Fruit fly (Drosophila melanogaster) whole organism, embryonic: ENCODE data around the gene CG31174.

Experiments used
- Asciz ChIP-seq: fragments of 200-800 bp; sonication (Bioruptor generic); optimal IDR thresholded peaks from 2 replicates; lab custom pipeline; 2017; ENCODE audit warnings: missing biosample characterization, mild to moderate bottlenecking, missing genetic modification characterization, missing genetic modification reagents
- Awh ChIP-seq: fragments of 200-800 bp; sonication (Bioruptor generic); IDR thresholded peaks from 2 replicates; pipeline ENCODE4, ENCODE4 v1.3.6; 2022; ENCODE audit warnings: missing biosample characterization, missing genetic modification characterization
- BtbVII ChIP-seq: fragments of 200-800 bp; sonication (Bioruptor generic); optimal IDR thresholded peaks from 3 replicates; lab custom pipeline; 2017; ENCODE audit warnings: missing biosample characterization, mild to moderate bottlenecking, missing genetic modification characterization
- Bteb2 ChIP-seq: fragments of 200-800 bp; sonication (Bioruptor generic); optimal IDR thresholded peaks from 2 replicates; lab custom pipeline; 2016; ENCODE audit warnings: missing biosample characterization, missing genetic modification characterization
- CG12104 ChIP-seq: fragments of 200-800 bp; sonication (Bioruptor generic); optimal IDR thresholded peaks from 3 replicates; lab custom pipeline; 2016; ENCODE audit warnings: missing biosample characterization, missing genetic modification characterization
- CG12769 ChIP-seq: fragments of 200-800 bp; sonication (Bioruptor generic); optimal IDR thresholded peaks from 2 replicates; lab custom pipeline; 2019; ENCODE audit warnings: missing biosample characterization, mild to moderate bottlenecking, missing genetic modification characterization, moderate library complexity
- CG16813 ChIP-seq: fragments of 200-800 bp; sonication (Bioruptor generic); IDR thresholded peaks from 3 replicates; pipeline ENCODE4 v1.3.6; 2022; ENCODE audit warnings: missing biosample characterization, missing genetic modification characterization; ENCODE audit not compliant: partially characterized antibody
- CG17328 ChIP-seq: fragments of 200-800 bp; sonication (Bioruptor generic); IDR thresholded peaks from 2 replicates; pipeline ENCODE4 v1.3.6; 2022; ENCODE audit warnings: missing biosample characterization, missing genetic modification characterization
- CG1832 ChIP-seq: fragments of 200-800 bp; sonication (Bioruptor generic); optimal IDR thresholded peaks from 2 replicates; lab custom pipeline; 2017; ENCODE audit warnings: missing biosample characterization, mild to moderate bottlenecking, missing genetic modification characterization, inconsistent platforms
- CG2129 ChIP-seq: fragments of 200-800 bp; sonication (Bioruptor generic); IDR thresholded peaks from 2 replicates; pipeline ENCODE4 v1.3.6; 2022; ENCODE audit warnings: missing biosample characterization, missing genetic modification characterization; ENCODE audit not compliant: partially characterized antibody
- CG3163 ChIP-seq: fragments of 200-800 bp; sonication (Bioruptor generic); optimal IDR thresholded peaks from 3 replicates; lab custom pipeline; 2016; ENCODE audit warnings: missing biosample characterization, missing genetic modification characterization
- CG33213 ChIP-seq: fragments of 200-800 bp; sonication (Bioruptor generic); optimal IDR thresholded peaks from 3 replicates; lab custom pipeline; 2016; ENCODE audit warnings: missing biosample characterization, missing genetic modification characterization
- CG34422 ChIP-seq: fragments of 200-800 bp; sonication (Bioruptor generic); IDR thresholded peaks from 3 replicates; pipeline ENCODE4 v1.3.6; 2022; ENCODE audit warnings: missing biosample characterization, missing genetic modification characterization
- CG3995 ChIP-seq: fragments of 200-800 bp; sonication (Bioruptor generic); optimal IDR thresholded peaks from 3 replicates; lab custom pipeline; 2016; ENCODE audit warnings: missing biosample characterization, missing genetic modification characterization
- CG4328 ChIP-seq: fragments of 200-800 bp; sonication (Bioruptor generic); optimal IDR thresholded peaks from 3 replicates; lab custom pipeline; 2017; ENCODE audit warnings: missing biosample characterization, missing genetic modification reagents, missing genetic modification characterization
- CG6654 ChIP-seq: fragments of 200-800 bp; sonication (Bioruptor generic); optimal IDR thresholded peaks from 2 replicates; lab custom pipeline; 2017; ENCODE audit warnings: missing biosample characterization, mild to moderate bottlenecking, missing genetic modification characterization
- CG8281 ChIP-seq: fragments of 200-800 bp; sonication (Bioruptor generic); optimal IDR thresholded peaks from 2 replicates; lab custom pipeline; 2018; ENCODE audit warnings: missing biosample characterization, mild to moderate bottlenecking, missing genetic modification characterization, moderate library complexity
- CG9609 ChIP-seq: fragments of 200-800 bp; sonication (Bioruptor generic); optimal IDR thresholded peaks from 3 replicates; lab custom pipeline; 2016; ENCODE audit warnings: missing biosample characterization, missing genetic modification characterization
- CG9876 ChIP-seq: fragments of 200-800 bp; sonication (Bioruptor generic); optimal IDR thresholded peaks from 2 replicates; lab custom pipeline; 2016; ENCODE audit warnings: missing biosample characterization, missing genetic modification characterization
- Chrac-16 ChIP-seq: fragments of 200-800 bp; sonication (Bioruptor generic); optimal IDR thresholded peaks from 3 replicates; lab custom pipeline; 2016; ENCODE audit warnings: missing biosample characterization, missing genetic modification characterization
- Deaf1 ChIP-seq: fragments of 200-800 bp; optimal IDR thresholded peaks from 3 replicates; lab custom pipeline; 2019; ENCODE audit warnings: missing biosample characterization, mild to moderate bottlenecking, missing genetic modification characterization, moderate library complexity
- Dfd ChIP-seq, 2 experiments: fragments of >200 bp; optimal IDR thresholded peaks; 2 replicates each; lab custom pipeline; 2017; ENCODE audit warnings: missing biosample characterization in 2 of 2, missing genetic modification characterization in 2 of 2
- Dp ChIP-seq: fragments of 200-800 bp; sonication (Bioruptor generic); optimal IDR thresholded peaks from 2 replicates; lab custom pipeline; 2018; ENCODE audit warnings: missing biosample characterization, mild to moderate bottlenecking, missing genetic modification characterization, moderate library complexity
- E2f1 ChIP-seq: fragments of 200-800 bp; sonication (Bioruptor generic); IDR thresholded peaks from 2 replicates; pipeline ENCODE4 v1.3.6; 2022; ENCODE audit warnings: missing biosample characterization, missing genetic modification characterization
- E2f2 ChIP-seq: fragments of 200-800 bp; sonication (Bioruptor generic); IDR thresholded peaks from 2 replicates; pipeline ENCODE4 v1.3.6; 2022; ENCODE audit warnings: missing biosample characterization, missing genetic modification characterization
- Fer1 ChIP-seq: fragments of 200-800 bp; sonication (Bioruptor generic); optimal IDR thresholded peaks from 2 replicates; lab custom pipeline; 2017; ENCODE audit warnings: missing biosample characterization, mild to moderate bottlenecking, missing genetic modification characterization
- H15 ChIP-seq: fragments of 200-800 bp; sonication (Bioruptor generic); IDR thresholded peaks from 3 replicates; pipeline ENCODE4 v1.3.6; 2022; ENCODE audit warnings: missing biosample characterization, missing genetic modification characterization
- HmgD ChIP-seq: fragments of 200-800 bp; sonication (Bioruptor generic); optimal IDR thresholded peaks from 3 replicates; lab custom pipeline; 2016; ENCODE audit warnings: missing biosample characterization, missing genetic modification characterization
- Mad ChIP-seq: fragments of 200-800 bp; sonication (Bioruptor generic); optimal IDR thresholded peaks from 2 replicates; lab custom pipeline; 2016; ENCODE audit warnings: missing biosample characterization, missing genetic modification characterization
- Max ChIP-seq: fragments of 200-800 bp; sonication (Bioruptor generic); optimal IDR thresholded peaks from 2 replicates; lab custom pipeline; 2016; ENCODE audit warnings: missing biosample characterization, mild to moderate bottlenecking, missing genetic modification characterization
- NK7.1 ChIP-seq: fragments of 200-800 bp; sonication (Bioruptor generic); optimal IDR thresholded peaks from 3 replicates; lab custom pipeline; 2016; ENCODE audit warnings: missing biosample characterization, missing genetic modification characterization
- Nf-YA ChIP-seq: fragments of 200-800 bp; sonication (Bioruptor generic); IDR thresholded peaks from 2 replicates; pipeline ENCODE4 v1.3.6; 2022; ENCODE audit warnings: missing biosample characterization, missing genetic modification characterization
- Pdp1 ChIP-seq, 2 experiments: fragments of 200-800 bp; sonication (Bioruptor generic); optimal IDR thresholded peaks; 3 replicates each; lab custom pipeline; 2016; ENCODE audit warnings: missing biosample characterization in 2 of 2, missing genetic modification characterization in 2 of 2, mild to moderate bottlenecking in 1 of 2, moderate library complexity in 1 of 2
- Vsx1 ChIP-seq: fragments of 200-800 bp; sonication (Bioruptor generic); optimal IDR thresholded peaks from 2 replicates; lab custom pipeline; 2017; ENCODE audit warnings: missing biosample characterization, mild to moderate bottlenecking, missing genetic modification characterization, missing genetic modification reagents
- amos ChIP-seq: fragments of 200-800 bp; sonication (Bioruptor generic); IDR thresholded peaks from 2 replicates; pipeline ENCODE4 v1.3.6; 2022; ENCODE audit warnings: missing biosample characterization, missing genetic modification characterization; ENCODE audit not compliant: partially characterized antibody
- cg ChIP-seq: fragments of 200-800 bp; sonication (Bioruptor generic); optimal IDR thresholded peaks from 3 replicates; lab custom pipeline; 2019; ENCODE audit warnings: missing biosample characterization, mild to moderate bottlenecking, missing genetic modification characterization, moderate library complexity
- chif ChIP-seq, 2 experiments: fragments of 200-800 bp; sonication (Bioruptor generic); optimal IDR thresholded peaks; 3 replicates each; lab custom pipeline; 2016; ENCODE audit warnings: missing biosample characterization in 2 of 2, missing genetic modification characterization in 2 of 2
- crc ChIP-seq: fragments of 200-800 bp; sonication (Bioruptor generic); optimal IDR thresholded peaks from 2 replicates; lab custom pipeline; 2016; ENCODE audit warnings: missing biosample characterization, missing genetic modification characterization
- fru ChIP-seq: fragments of >200 bp; optimal IDR thresholded peaks from 2 replicates; lab custom pipeline; 2017
- her ChIP-seq: fragments of 200-800 bp; sonication (Bioruptor generic); optimal IDR thresholded peaks from 2 replicates; lab custom pipeline; 2016; ENCODE audit warnings: missing biosample characterization, missing genetic modification characterization
- hkb ChIP-seq, 2 experiments: fragments of 200-800 bp in 1 of 2; fragments of >200 bp in 1 of 2; sonication (Bioruptor generic) in 1 of 2; IDR thresholded peaks in 1 of 2; optimal IDR thresholded peaks in 1 of 2; 2 replicates each; pipeline versions ENCODE4 v1.3.6 to Lab custom; 2017 to 2022; ENCODE audit warnings: missing biosample characterization in 1 of 2, missing genetic modification characterization in 1 of 2
- inv ChIP-seq: fragments of 200-800 bp; sonication (Bioruptor generic); IDR thresholded peaks from 2 replicates; pipeline ENCODE4 v1.3.6; 2022; ENCODE audit warnings: missing biosample characterization, missing genetic modification characterization; ENCODE audit not compliant: partially characterized antibody
- lola ChIP-seq, 3 experiments: fragments of >200 bp in 2 of 3; fragments of 200-800 bp in 1 of 3; sonication (Bioruptor generic) in 1 of 3; optimal IDR thresholded peaks; 2 replicates each; lab custom pipeline; 2017 to 2019; ENCODE audit warnings: missing biosample characterization in 3 of 3, missing genetic modification characterization in 3 of 3, mild to moderate bottlenecking in 1 of 3, moderate library complexity in 1 of 3
- nom ChIP-seq: fragments of 200-800 bp; sonication (Bioruptor generic); optimal IDR thresholded peaks from 2 replicates; lab custom pipeline; 2017; ENCODE audit warnings: missing biosample characterization, missing genetic modification characterization, mild to moderate bottlenecking, moderate library complexity, missing genetic modification reagents
- repo ChIP-seq: fragments of 200-800 bp; sonication (Bioruptor generic); optimal IDR thresholded peaks from 2 replicates; lab custom pipeline; 2016; ENCODE audit warnings: missing biosample characterization, missing genetic modification characterization
- rib ChIP-seq: fragments of 200-800 bp; sonication (Bioruptor generic); IDR thresholded peaks from 2 replicates; pipeline ENCODE4 v1.3.6; 2022; ENCODE audit warnings: missing biosample characterization, missing genetic modification characterization
- tna ChIP-seq: fragments of 200-800 bp; sonication (Bioruptor generic); IDR thresholded peaks from 2 replicates; pipeline ENCODE4 v1.3.6; 2022; ENCODE audit warnings: missing biosample characterization, missing genetic modification characterization; ENCODE audit not compliant: partially characterized antibody
- tx ChIP-seq: fragments of 200-800 bp; sonication (Bioruptor generic); optimal IDR thresholded peaks from 2 replicates; lab custom pipeline; 2016; ENCODE audit warnings: missing biosample characterization, missing genetic modification characterization
- vfl ChIP-seq: fragments of 200-800 bp; sonication (Bioruptor generic); optimal IDR thresholded peaks from 2 replicates; lab custom pipeline; 2016; ENCODE audit warnings: missing biosample characterization, missing genetic modification characterization
- zen ChIP-seq: fragments of 200-800 bp; sonication (Bioruptor generic); optimal IDR thresholded peaks from 3 replicates; lab custom pipeline; 2018; ENCODE audit warnings: missing biosample characterization, mild to moderate bottlenecking, missing genetic modification characterization, moderate library complexity

Gene CG31174

DNA sequence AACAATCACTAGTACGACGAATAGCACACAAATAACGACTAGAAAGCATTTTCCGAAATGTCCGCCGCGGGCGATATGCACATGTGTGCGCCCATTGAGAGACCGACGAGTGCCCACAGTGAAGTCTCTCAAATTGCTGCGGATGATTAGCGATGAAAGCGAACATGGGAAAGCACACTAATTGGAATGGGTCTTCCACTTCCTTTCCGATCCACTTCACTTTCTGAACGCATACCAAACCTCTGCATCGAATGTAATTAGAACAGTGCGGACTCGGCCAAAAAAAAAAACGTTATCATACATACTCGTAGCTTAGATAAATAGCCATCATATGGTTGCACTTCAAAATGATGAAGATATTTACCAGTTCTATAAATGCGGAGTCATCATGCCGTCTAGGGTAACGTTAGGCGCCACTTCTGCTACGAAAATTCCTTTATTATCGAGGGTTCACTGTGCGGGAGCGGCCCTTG, 19.3 kb downstream of the CG31174 start (continued):
- TF ChIP-seq CG3995 (GFP tag; lab: Kevin White, UChicago) = no peak
- no peak for TF ChIP-seq CG2129 (GFP tag; lab: Robert Waterston, UW)
- peak in 1 of 3 experiments; percentile 55 for TF ChIP-seq lola (GFP tag; optimal IDR thresholded peaks at IDR 0.05; lab: Kevin White, UChicago)
- TF ChIP-seq CG6654 (GFP tag; lab: Kevin White, UChicago) = no peak
- peak; percentile 36 for TF ChIP-seq CG9609 (GFP tag; lab: Kevin White, UChicago)
- TF ChIP-seq Pdp1 (GFP tag; optimal IDR thresholded peaks at IDR 0.05; lab: Kevin White, UChicago) = peak; percentile 5 to 21
- no peak for TF ChIP-seq Dp
- TF ChIP-seq hkb (optimal IDR thresholded peaks at IDR 0.05; lab: Kevin White, UChicago) = no peak
- no peak for TF ChIP-seq hkb (GFP tag; IDR thresholded peaks at IDR 0.05; lab: Robert Waterston, UW)
- TF ChIP-seq inv (GFP tag; lab: Robert Waterston, UW) = no peak
- TF ChIP-seq Nf-YA (GFP tag; lab: Robert Waterston, UW) = no peak
- TF ChIP-seq nom (GFP tag; lab: Kevin White, UChicago) = no peak
- no peak; the same call in 1 of the 3 replicates for TF ChIP-seq CG34422
- TF ChIP-seq CG8281 (tag; lab: Kevin White, UChicago) = peak; percentile 6
- TF ChIP-seq HmgD (GFP tag; lab: Kevin White, UChicago) = no peak
- no peak for TF ChIP-seq CG16813 (GFP tag; lab: Robert Waterston, UW)
- peak; percentile 18 for TF ChIP-seq cg (GFP tag; lab: Kevin White, UChicago)
- TF ChIP-seq CG4328 (GFP tag; lab: Kevin White, UChicago) = no peak
- TF ChIP-seq Deaf1 (tag; lab: Kevin White, UChicago) = no peak
- TF ChIP-seq CG12769 (tag; lab: Kevin White, UChicago) = no peak
- TF ChIP-seq BtbVII (GFP tag; lab: Kevin White, UChicago) = peak; percentile 28
- TF ChIP-seq amos (GFP tag; lab: Robert Waterston, UW) = peak; percentile 15; the same call in 1 of the 2 replicates
- peak; percentile 23; the same call in 1 of the 3 replicates for TF ChIP-seq H15 (GFP tag; lab: Robert Waterston, UW)
- no peak for TF ChIP-seq NK7.1 (GFP tag; lab: Kevin White, UChicago)
- peak; percentile 37 for TF ChIP-seq tx (GFP tag; lab: Kevin White, UChicago)
- no peak for TF ChIP-seq CG9876 (GFP tag; lab: Kevin White, UChicago)
- no peak for TF ChIP-seq CG1832 (GFP tag; lab: Kevin White, UChicago)
- TF ChIP-seq CG17328 = peak; percentile 48
- TF ChIP-seq repo (GFP tag; lab: Kevin White, UChicago) = no peak
- TF ChIP-seq CG33213 (GFP tag; lab: Kevin White, UChicago) = no peak
- peak; percentile 2 for TF ChIP-seq her (GFP tag; lab: Kevin White, UChicago)
- TF ChIP-seq tna = no peak
- no peak for TF ChIP-seq fru
- TF ChIP-seq Fer1 (GFP tag; lab: Kevin White, UChicago) = no peak
- peak; percentile 23 for TF ChIP-seq zen
- TF ChIP-seq crc = peak; percentile 18
- no peak for TF ChIP-seq Bteb2
- TF ChIP-seq Max (GFP tag; lab: Kevin White, UChicago) = no peak
- no peak for TF ChIP-seq Mad (GFP tag; lab: Kevin White, UChicago)
- peak; percentile 33; the same call in 1 of the 2 replicates for TF ChIP-seq rib
- no peak for TF ChIP-seq Asciz
- no peak for TF ChIP-seq vfl (GFP tag; lab: Kevin White, UChicago)
- peak; percentile 49; the same call in 1 of the 2 replicates for TF ChIP-seq Awh
- no peak for TF ChIP-seq Dfd (GFP tag; optimal IDR thresholded peaks at IDR 0.05; lab: Kevin White, UChicago)
- TF ChIP-seq E2f2 (GFP tag; lab: Robert Waterston, UW) = no peak
- no peak for TF ChIP-seq Vsx1 (GFP tag; lab: Kevin White, UChicago)
- no peak for TF ChIP-seq CG12104 (GFP tag; lab: Kevin White, UChicago)
- peak; percentile 35 for TF ChIP-seq CG3163 (GFP tag; lab: Kevin White, UChicago)
- TF ChIP-seq E2f1 (GFP tag; lab: Robert Waterston, UW) = no peak
- peak; percentile 37 to 67 for TF ChIP-seq chif (GFP tag; optimal IDR thresholded peaks at IDR 0.05; lab: Kevin White, UChicago)
- TF ChIP-seq Chrac-16 (GFP tag; lab: Kevin White, UChicago) = peak; percentile 33
